Worm (Caenorhabditis elegans): ENCODE results near the gene srv-27.

DNA sequence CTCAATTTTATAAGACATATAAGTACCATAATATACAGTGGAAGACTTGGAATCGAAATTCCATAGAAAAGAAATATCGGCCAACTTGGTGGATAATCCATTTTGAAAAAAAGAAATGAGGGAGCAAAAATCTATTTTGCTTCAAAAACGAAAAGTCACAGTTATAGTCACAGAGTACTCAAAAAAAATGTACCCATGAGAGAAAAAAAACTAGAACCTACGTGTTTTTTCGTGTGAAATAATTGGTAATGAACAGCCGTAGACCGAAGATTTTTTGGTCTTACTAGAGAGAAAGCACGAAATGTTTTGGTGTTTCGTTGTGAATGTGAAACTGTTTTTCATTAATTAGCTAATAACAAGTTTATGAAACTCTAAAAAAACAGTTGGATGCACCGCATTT lies 28.8 kb downstream of the srv-27 start, which contains the start of gene srv-30:
- TF ChIP-seq unc-55 (GFP tag; optimal IDR thresholded peaks at IDR 0.05) (no peak), F13H6.1 (tag; optimal IDR thresholded peaks at IDR 0.05) (no peak), nhr-11 (tag; optimal IDR thresholded peaks at IDR 0.05) (no peak), ama-1 (optimal IDR thresholded peaks at IDR 0.05) (no peak), fax-1 (tag; optimal IDR thresholded peaks at IDR 0.05) (no peak), gmeb-2 (tag; optimal IDR thresholded peaks at IDR 0.05) (no peak), fkh-10 (GFP tag; optimal IDR thresholded peaks at IDR 0.05) (no peak), pha-4 (tag; optimal IDR thresholded peaks at IDR 0.05) (no peak), C38D4.7 (GFP tag; optimal IDR thresholded peaks at IDR 0.05) (no peak), eyg-1 (tag; optimal IDR thresholded peaks at IDR 0.05) (no peak), pha-2 (tag; optimal IDR thresholded peaks at IDR 0.05) (no peak), ceh-2 (tag; optimal IDR thresholded peaks at IDR 0.05) (no peak), sdc-2 (tag; optimal IDR thresholded peaks at IDR 0.05) (no peak), nhr-232 (tag; optimal IDR thresholded peaks at IDR 0.05) (no peak)

Data from whole organism, late embryonic.